Fruit fly (Drosophila melanogaster) whole organism, wandering third instar larva: ENCODE measurements around the gene CG7378.

Experiments used
- Abd-B ChIP-seq: fragments of >200 bp; optimal IDR thresholded peaks from 2 replicates; lab custom pipeline; 2017; ENCODE audit warnings: missing biosample characterization, missing genetic modification characterization
- CG32264 ChIP-seq: fragments of 200-800 bp; sonication (Bioruptor generic); optimal IDR thresholded peaks from 2 replicates; lab custom pipeline; 2016; ENCODE audit warnings: missing biosample characterization, missing genetic modification characterization
- Dfd ChIP-seq: fragments of >200 bp; optimal IDR thresholded peaks from 2 replicates; lab custom pipeline; 2017; ENCODE audit warnings: missing biosample characterization, missing genetic modification characterization
- Jra ChIP-seq: sonication (Bioruptor generic); optimal IDR thresholded peaks from 2 replicates; lab custom pipeline; 2016; ENCODE audit warnings: missing biosample characterization, missing genetic modification characterization
- Myc ChIP-seq: fragments of >200 bp; optimal IDR thresholded peaks from 2 replicates; lab custom pipeline; 2017
- N ChIP-seq: fragments of >200 bp; optimal IDR thresholded peaks from 2 replicates; lab custom pipeline; 2018; ENCODE audit warnings: missing biosample characterization, missing external identifiers, missing genetic modification characterization
- OdsH ChIP-seq: fragments of 200-800 bp; sonication (Bioruptor generic); optimal IDR thresholded peaks from 2 replicates; lab custom pipeline; 2016; ENCODE audit warnings: missing biosample characterization, mild to moderate bottlenecking, missing genetic modification characterization
- brk ChIP-seq: fragments of 200-800 bp; sonication (Bioruptor generic); optimal IDR thresholded peaks from 2 replicates; lab custom pipeline; 2016; ENCODE audit warnings: missing biosample characterization, mild to moderate bottlenecking, missing genetic modification characterization
- foxo ChIP-seq, 2 experiments: fragments of 200-800 bp; sonication (Bioruptor generic); optimal IDR thresholded peaks; 2 replicates in 1 of 2; 3 replicates in 1 of 2; lab custom pipeline; 2016 to 2017; ENCODE audit warnings: missing biosample characterization in 2 of 2, missing genetic modification characterization in 2 of 2

DNA sequence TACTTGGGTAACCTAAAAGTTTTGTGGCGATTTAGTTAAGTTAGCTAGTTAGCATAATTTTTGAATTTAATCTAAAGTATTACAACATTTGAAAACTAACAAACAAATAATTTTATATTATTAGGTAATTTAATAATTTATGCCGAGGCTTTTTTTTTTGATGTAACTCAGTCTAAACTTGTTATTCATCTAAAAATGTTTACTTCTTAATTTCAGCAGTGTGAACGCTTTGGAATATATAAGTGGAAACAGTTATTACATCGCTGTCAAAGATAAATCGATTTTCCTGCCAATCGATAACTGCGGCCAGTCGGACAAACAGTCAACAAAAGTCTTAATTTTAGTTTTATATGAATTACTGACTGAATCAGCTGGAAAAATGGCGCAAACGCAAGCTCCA is 42.3 kb upstream of the CG7378 start, which contains the start of gene Usp39:
- TF ChIP-seq CG32264 (no peak), Abd-B (GFP tag; lab: Kevin White, UChicago) (no peak), foxo (GFP tag; optimal IDR thresholded peaks at IDR 0.05; lab: Kevin White, UChicago) (no peak), OdsH (GFP tag; lab: Kevin White, UChicago) (no peak), N (peak; percentile 31), brk (GFP tag; lab: Kevin White, UChicago) (no peak), Jra (no peak), Myc (lab: Kevin White, UChicago) (no peak), Dfd (GFP tag; lab: Kevin White, UChicago) (no peak)
